Worm (Caenorhabditis elegans) whole organism, young adult: ENCODE results near the gene B0416.7.

Experiments
- B0019.2 ChIP-seq: fragments of 200-800 bp; sonication (Bioruptor generic); conservative IDR thresholded peaks from 2 replicates; pipeline ENCODE4 v1.3.6; 2022; ENCODE audit warnings: missing genetic modification reagents, missing genetic modification characterization, missing compliant biosample characterization
- B0336.3 ChIP-seq: fragments of 200-800 bp; sonication (Bioruptor generic); IDR thresholded peaks from 2 replicates; pipeline ENCODE4 v1.3.6; 2022; ENCODE audit warnings: missing genetic modification characterization, missing compliant biosample characterization
- F10E7.11 ChIP-seq: sonication (generic microtip); optimal IDR thresholded peaks from 2 replicates; lab custom pipeline; 2017; ENCODE audit warnings: mild to moderate bottlenecking, missing genetic modification characterization, moderate library complexity, missing compliant biosample characterization
- F33H1.4 ChIP-seq: fragments of 200-800 bp; sonication (Bioruptor generic); IDR thresholded peaks from 2 replicates; pipeline ENCODE4 v1.3.6; 2022; ENCODE audit warnings: missing genetic modification reagents, missing genetic modification characterization, missing compliant biosample characterization
- F39B2.1 ChIP-seq: fragments of 200-800 bp; sonication (Bioruptor generic); IDR thresholded peaks from 2 replicates; pipeline ENCODE4 v1.3.6; 2022; ENCODE audit warnings: missing genetic modification reagents, missing genetic modification characterization, missing compliant biosample characterization
- F57A8.1 ChIP-seq: fragments of 200-800 bp; sonication (Bioruptor generic); optimal IDR thresholded peaks from 2 replicates; lab custom pipeline; 2018; ENCODE audit warnings: mild to moderate bottlenecking, missing genetic modification characterization, moderate library complexity, missing compliant biosample characterization
- Y53F4B.3 ChIP-seq: fragments of 200-800 bp; sonication (Bioruptor generic); IDR thresholded peaks from 2 replicates; pipeline ENCODE4 v1.3.6; 2022; ENCODE audit warnings: missing genetic modification reagents, missing genetic modification characterization, missing compliant biosample characterization
- Y53G8AR.9 ChIP-seq: fragments of 200-800 bp; sonication (Bioruptor generic); conservative IDR thresholded peaks from 2 replicates; pipeline ENCODE4 v1.3.6; 2022; ENCODE audit warnings: missing genetic modification reagents, missing genetic modification characterization, missing compliant biosample characterization
- ama-1 ChIP-seq, 3 experiments: fragments of 150-350 bp in 1 of 3; sonication (generic microtip) in 2 of 3; optimal IDR thresholded peaks; 2 replicates each; lab custom pipeline; 2014 to 2018; ENCODE audit warnings: missing biosample characterization in 2 of 3, missing genetic modification characterization in 2 of 3, missing genetic modification reagents in 2 of 3
- atf-7 ChIP-seq: sonication (generic microtip); optimal IDR thresholded peaks from 2 replicates; lab custom pipeline; 2017; ENCODE audit warnings: mild to moderate bottlenecking, missing genetic modification characterization, missing compliant biosample characterization
- cebp-1 ChIP-seq, 2 experiments: fragments of 200-800 bp in 1 of 2; sonication (Bioruptor generic) in 1 of 2; sonication (generic microtip) in 1 of 2; IDR thresholded peaks in 1 of 2; optimal IDR thresholded peaks in 1 of 2; 2 replicates each; pipeline versions ENCODE4 v1.3.6 to Lab custom; 2017 to 2022; ENCODE audit warnings: missing compliant biosample characterization in 2 of 2, missing genetic modification characterization in 2 of 2, mild to moderate bottlenecking in 1 of 2, missing genetic modification reagents in 1 of 2, moderate library complexity in 1 of 2
- ceh-27 ChIP-seq: fragments of 200-800 bp; sonication (Bioruptor generic); optimal IDR thresholded peaks from 2 replicates; lab custom pipeline; 2018; ENCODE audit warnings: mild to moderate bottlenecking, missing genetic modification characterization, moderate library complexity, missing compliant biosample characterization
- ceh-40 ChIP-seq: fragments of 200-800 bp; sonication (Bioruptor generic); IDR thresholded peaks from 2 replicates; pipeline ENCODE4 v1.3.6; 2022; ENCODE audit warnings: missing genetic modification characterization, missing compliant biosample characterization
- chd-7 ChIP-seq: sonication (generic microtip); optimal IDR thresholded peaks from 2 replicates; lab custom pipeline; 2016; ENCODE audit warnings: mild to moderate bottlenecking, missing genetic modification characterization, moderate library complexity, missing compliant biosample characterization
- die-1 ChIP-seq: sonication (generic microtip); optimal IDR thresholded peaks from 2 replicates; lab custom pipeline; 2016; ENCODE audit warnings: missing genotype, mild to moderate bottlenecking, missing genetic modification characterization, missing compliant biosample characterization
- dox-1 ChIP-seq: fragments of 200-800 bp; sonication (Bioruptor generic); IDR thresholded peaks from 2 replicates; pipeline ENCODE4 v1.3.6; 2022; ENCODE audit warnings: missing genetic modification reagents, missing genetic modification characterization, missing compliant biosample characterization
- fkh-3 ChIP-seq: sonication (generic microtip); optimal IDR thresholded peaks from 2 replicates; lab custom pipeline; 2016; ENCODE audit warnings: mild to moderate bottlenecking, missing genetic modification characterization, missing compliant biosample characterization
- lin-26 ChIP-seq: fragments of 200-800 bp; sonication (Bioruptor generic); IDR thresholded peaks from 2 replicates; pipeline ENCODE4 v1.3.6; 2022; ENCODE audit warnings: missing genetic modification reagents, missing genetic modification characterization, missing compliant biosample characterization
- lin-35 ChIP-seq, 3 experiments: fragments of 150-350 bp in 2 of 3; sonication (generic microtip) in 1 of 3; optimal IDR thresholded peaks; 2 replicates each; lab custom pipeline; 2014 to 2018; ENCODE audit warnings: missing biosample characterization in 3 of 3, missing genetic modification characterization in 3 of 3, missing genetic modification reagents in 3 of 3
- lin-54 ChIP-seq: fragments of 200-800 bp; sonication (Bioruptor generic); optimal IDR thresholded peaks from 2 replicates; lab custom pipeline; 2018; ENCODE audit warnings: mild to moderate bottlenecking, missing genetic modification characterization, missing compliant biosample characterization
- lir-1 ChIP-seq: fragments of 200-800 bp; sonication (Bioruptor generic); conservative IDR thresholded peaks from 2 replicates; pipeline ENCODE4 v1.3.6; 2022; ENCODE audit warnings: missing genetic modification reagents, missing genetic modification characterization, missing compliant biosample characterization
- madf-3 ChIP-seq: fragments of 200-800 bp; sonication (Bioruptor generic); IDR thresholded peaks from 2 replicates; pipeline ENCODE4 v1.3.6; 2022; ENCODE audit warnings: missing genetic modification reagents, missing genetic modification characterization, missing compliant biosample characterization
- mes-4 ChIP-seq: sonication (generic microtip); optimal IDR thresholded peaks from 2 replicates; lab custom pipeline; 2016; ENCODE audit warnings: missing genotype, missing genetic modification characterization, missing compliant biosample characterization
- nfya-2 ChIP-seq: fragments of 200-800 bp; sonication (Bioruptor generic); IDR thresholded peaks from 2 replicates; pipeline ENCODE4 v1.3.6; 2022; ENCODE audit warnings: missing genetic modification reagents, missing genetic modification characterization, missing compliant biosample characterization
- pbrm-1 ChIP-seq: fragments of 200-800 bp; sonication (Bioruptor generic); IDR thresholded peaks from 2 replicates; pipeline ENCODE4 v1.3.6; 2022; ENCODE audit warnings: missing genetic modification reagents, missing genetic modification characterization, missing compliant biosample characterization
- sdz-38 ChIP-seq: sonication (generic microtip); optimal IDR thresholded peaks from 2 replicates; lab custom pipeline; 2016; ENCODE audit warnings: missing genotype, missing genetic modification characterization, missing compliant biosample characterization
- snpc-1.1 ChIP-seq: sonication (generic microtip); optimal IDR thresholded peaks from 2 replicates; lab custom pipeline; 2017; ENCODE audit warnings: missing genetic modification characterization, mild to moderate bottlenecking, missing compliant biosample characterization, antibody characterized with exemption, moderate library complexity, missing genotype, missing genetic modification reagents; ENCODE audit not compliant: insufficient read depth
- somi-1 ChIP-seq: fragments of 200-800 bp; sonication (Bioruptor generic); optimal IDR thresholded peaks from 2 replicates; lab custom pipeline; 2018; ENCODE audit warnings: mild to moderate bottlenecking, missing genetic modification characterization, missing compliant biosample characterization
- sptf-2 ChIP-seq: fragments of 200-800 bp; sonication (Bioruptor generic); optimal IDR thresholded peaks from 2 replicates; lab custom pipeline; 2018; ENCODE audit warnings: mild to moderate bottlenecking, missing genetic modification characterization, missing compliant biosample characterization
- tlf-1 ChIP-seq: fragments of 200-800 bp; sonication (Bioruptor generic); optimal IDR thresholded peaks from 2 replicates; lab custom pipeline; 2018; ENCODE audit warnings: mild to moderate bottlenecking, missing genetic modification characterization, missing compliant biosample characterization
- ztf-26 ChIP-seq: sonication (generic microtip); optimal IDR thresholded peaks from 2 replicates; lab custom pipeline; 2017; ENCODE audit warnings: missing genetic modification characterization, missing compliant biosample characterization

B0416.7 gene

ce11 chrX:9255993-9256392, 41.7 kb downstream of the B0416.7 start:
- no peak for TF ChIP-seq atf-7 (tag; lab: Kevin White, UChicago)
- no peak for TF ChIP-seq F33H1.4 (GFP tag; lab: Robert Waterston, UW)
- no peak for TF ChIP-seq lir-1
- no peak for TF ChIP-seq B0019.2 (GFP tag; lab: Robert Waterston, UW)
- no peak for TF ChIP-seq die-1 (tag; lab: Kevin White, UChicago)
- TF ChIP-seq ceh-27 (GFP tag; lab: Kevin White, UChicago), result no peak
- TF ChIP-seq B0336.3, result no peak
- TF ChIP-seq F10E7.11 (tag; lab: Kevin White, UChicago), result no peak
- TF ChIP-seq madf-3, result no peak
- TF ChIP-seq sdz-38 (tag; lab: Kevin White, UChicago), result no peak
- no peak for TF ChIP-seq nfya-2 (GFP tag; lab: Robert Waterston, UW)
- TF ChIP-seq ztf-26 (tag; lab: Kevin White, UChicago), result no peak
- no peak for TF ChIP-seq cebp-1 (GFP tag; IDR thresholded peaks at IDR 0.05; lab: Robert Waterston, UW)
- TF ChIP-seq cebp-1 (tag; optimal IDR thresholded peaks at IDR 0.05; lab: Kevin White, UChicago), result no peak
- no peak for TF ChIP-seq pbrm-1 (GFP tag; lab: Robert Waterston, UW)
- TF ChIP-seq, all 124 proteins: peak for 0

- TF ChIP-seq sptf-2 (no peak), lin-35 (GFP tag; optimal IDR thresholded peaks at IDR 0.05; lab: Kevin White, UChicago) (no peak), dox-1 (GFP tag; lab: Robert Waterston, UW) (no peak), somi-1 (no peak), F57A8.1 (no peak), tlf-1 (GFP tag; lab: Kevin White, UChicago) (no peak), F33H1.4 (GFP tag; lab: Robert Waterston, UW) (no peak), ama-1 (optimal IDR thresholded peaks at IDR 0.05; lab: Kevin White, UChicago) (no peak), ama-1 (GFP tag; optimal IDR thresholded peaks at IDR 0.05; lab: Kevin White, UChicago) (no peak), Y53F4B.3 (no peak), F39B2.1 (no peak), ceh-40 (GFP tag; lab: Robert Waterston, UW) (no peak), lin-26 (GFP tag; lab: Robert Waterston, UW) (no peak), Y53G8AR.9 (GFP tag; lab: Robert Waterston, UW) (no peak), mes-4 (tag; lab: Kevin White, UChicago) (no peak), fkh-3 (no peak), chd-7 (tag; lab: Kevin White, UChicago) (no peak), snpc-1.1 (no peak), atf-7 (tag; lab: Kevin White, UChicago) (no peak)
- TF ChIP-seq, all 124 proteins: peak for 0
Measured at ce11 chrX:9251488-9251887, 46.2 kb downstream of the B0416.7 start, which contains the start of gene pes-8. Gene pes-8 (plus strand): TSS chrX:9251788.

- peak; percentile 16 for TF ChIP-seq somi-1
- no peak for TF ChIP-seq lin-54
- TF ChIP-seq, all 124 proteins: peak for 1
Measured at ce11 chrX:9248083-9248805, 49.5 kb downstream of the B0416.7 start.
